Fruit fly (Drosophila melanogaster): ENCODE results near the gene CG14441.

CG14441 gene

dm6 chrX:6678635-6679501 is 20.4 kb upstream of the CG14441 start, which contains the start of gene ND-ASHI (continued):
- TF ChIP-seq Ets97D (GFP tag; optimal IDR thresholded peaks at IDR 0.05) (peak; percentile 82), chinmo (GFP tag; IDR thresholded peaks at IDR 0.05; ENCODE audit: partially characterized antibody) (0 out of 4 replicates have a peak, but pooled peaks have one; percentile 4), jigr1 (GFP tag; IDR thresholded peaks at IDR 0.05) (peak; percentile 81; the same call in 2 of the 3 replicates), CG32767 (GFP tag; IDR thresholded peaks at IDR 0.05) (peak; percentile 88), CG4730 (GFP tag; IDR thresholded peaks at IDR 0.05) (peak; percentile 90), CG4328 (GFP tag; optimal IDR thresholded peaks at IDR 0.05) (peak; percentile 83), CG13775 (GFP tag; optimal IDR thresholded peaks at IDR 0.05) (peak; percentile 93), CG31388 (GFP tag; optimal IDR thresholded peaks at IDR 0.05) (peak; percentile 79), btn (GFP tag; optimal IDR thresholded peaks at IDR 0.05) (peak; percentile 79), CG11085 (GFP tag; IDR thresholded peaks at IDR 0.05) (peak; percentile 94), Doc3 (GFP tag; IDR thresholded peaks at IDR 0.05; ENCODE audit: partially characterized antibody) (no peak), HLHmδ (GFP tag; optimal IDR thresholded peaks at IDR 0.05) (no peak), CG4404 (GFP tag; IDR thresholded peaks at IDR 0.05) (peak; percentile 85), CG12744 (GFP tag; optimal IDR thresholded peaks at IDR 0.05) (peak; percentile 90), Eip74EF (GFP tag; optimal IDR thresholded peaks at IDR 0.05) (peak in 1 of 2 experiments; percentile 88), CkIIα-i1 (GFP tag; IDR thresholded peaks at IDR 0.05) (peak; percentile 75), CG11504 (tag; optimal IDR thresholded peaks at IDR 0.05) (peak; percentile 92), HmgD (GFP tag; optimal IDR thresholded peaks at IDR 0.05) (peak; percentile 55), CG4282 (GFP tag; optimal IDR thresholded peaks at IDR 0.05) (peak; percentile 68), CG2120 (GFP tag; optimal IDR thresholded peaks at IDR 0.05) (peak; percentile 98), nau (GFP tag; optimal IDR thresholded peaks at IDR 0.05) (no peak), CG8765 (GFP tag; IDR thresholded peaks at IDR 0.05) (peak; percentile 94), gfzf (GFP tag; optimal IDR thresholded peaks at IDR 0.05) (peak; percentile 2), CG42726 (GFP tag; IDR thresholded peaks at IDR 0.05; ENCODE audit: partially characterized antibody) (no peak), Hand (GFP tag; optimal IDR thresholded peaks at IDR 0.05) (peak; percentile 96), shn (GFP tag; optimal IDR thresholded peaks at IDR 0.05) (peak; percentile 77), CG8478 (optimal IDR thresholded peaks at IDR 0.05) (no peak), corto (GFP tag; optimal IDR thresholded peaks at IDR 0.05) (peak; percentile 84), CG15073 (GFP tag; optimal IDR thresholded peaks at IDR 0.05) (peak; percentile 73), CG9797 (GFP tag; optimal IDR thresholded peaks at IDR 0.05) (no peak), ATbp (GFP tag; optimal IDR thresholded peaks at IDR 0.05) (peak; percentile 91), B-H1 (GFP tag; IDR thresholded peaks at IDR 0.05) (peak; percentile 91), CG31224 (GFP tag; IDR thresholded peaks at IDR 0.05) (peak; percentile 94), chn (GFP tag; optimal IDR thresholded peaks at IDR 0.05) (peak; percentile 89), CG34422 (GFP tag; IDR thresholded peaks at IDR 0.05) (peak; percentile 97), Sry-δ (GFP tag; optimal IDR thresholded peaks at IDR 0.05) (peak; percentile 52), Dref (GFP tag; IDR thresholded peaks at IDR 0.05) (peak; percentile 45), z (GFP tag; IDR thresholded peaks at IDR 0.05) (peak; percentile 60; the same call in 2 of the 3 replicates), CG11695 (GFP tag; IDR thresholded peaks at IDR 0.05) (peak; percentile 94), D (optimal IDR thresholded peaks at IDR 0.05) (no peak), D (GFP tag; optimal IDR thresholded peaks at IDR 0.05) (peak; percentile 88), NfI (GFP tag; optimal IDR thresholded peaks at IDR 0.05) (peak; percentile 95), CG8924 (tag; optimal IDR thresholded peaks at IDR 0.05) (peak; percentile 93), Camta (GFP tag; optimal IDR thresholded peaks at IDR 0.05) (peak; percentile 87), pnt (GFP tag; optimal IDR thresholded peaks at IDR 0.05) (peak; percentile 88), nerfin-1 (tag; optimal IDR thresholded peaks at IDR 0.05) (peak; percentile 83), CG3847 (GFP tag; IDR thresholded peaks at IDR 0.05) (peak; percentile 94), tx (GFP tag; optimal IDR thresholded peaks at IDR 0.05) (peak; percentile 84), CG5245 (GFP tag; optimal IDR thresholded peaks at IDR 0.05) (peak; percentile 94)

All from whole organism, embryonic.